Fruit fly (Drosophila melanogaster) whole organism, embryonic: ENCODE measurements around the gene CG33095.

Experiments
- Adf1 ChIP-seq: fragments of 200-800 bp; sonication (Bioruptor generic); IDR thresholded peaks from 2 replicates; pipeline ENCODE4 v1.3.6; 2022; ENCODE audit warnings: missing biosample characterization, missing genetic modification characterization
- Antp ChIP-seq: fragments of 200-800 bp; sonication (Bioruptor generic); optimal IDR thresholded peaks from 3 replicates; lab custom pipeline; 2016; ENCODE audit warnings: missing biosample characterization, missing genetic modification characterization
- Awh ChIP-seq: fragments of 200-800 bp; sonication (Bioruptor generic); IDR thresholded peaks from 2 replicates; pipeline ENCODE4, ENCODE4 v1.3.6; 2022; ENCODE audit warnings: missing biosample characterization, missing genetic modification characterization
- CG10366 ChIP-seq: fragments of 200-800 bp; sonication (Bioruptor generic); IDR thresholded peaks from 2 replicates; pipeline ENCODE4 v1.3.6; 2022; ENCODE audit warnings: missing biosample characterization, missing genetic modification characterization
- CG10959 ChIP-seq: fragments of 200-800 bp; sonication (Bioruptor generic); IDR thresholded peaks from 2 replicates; pipeline ENCODE4 v1.3.6; 2022; ENCODE audit warnings: missing biosample characterization, missing genetic modification characterization
- CG10979 ChIP-seq: fragments of 200-800 bp; sonication (Bioruptor generic); optimal IDR thresholded peaks from 2 replicates; lab custom pipeline; 2018; ENCODE audit warnings: missing biosample characterization, mild to moderate bottlenecking, missing genetic modification characterization, moderate library complexity
- CG11560 ChIP-seq: fragments of 200-800 bp; sonication (Bioruptor generic); IDR thresholded peaks from 3 replicates; pipeline ENCODE4 v1.3.6; 2022; ENCODE audit warnings: missing biosample characterization, missing genetic modification characterization
- CG12219 ChIP-seq: fragments of 200-800 bp; sonication (Bioruptor generic); optimal IDR thresholded peaks from 3 replicates; lab custom pipeline; 2018; ENCODE audit warnings: missing biosample characterization, mild to moderate bottlenecking, missing genetic modification characterization
- CG12744 ChIP-seq: fragments of 200-800 bp; sonication (Bioruptor generic); optimal IDR thresholded peaks from 2 replicates; lab custom pipeline; 2016; ENCODE audit warnings: missing biosample characterization, missing genetic modification characterization
- CG14965 ChIP-seq: fragments of 200-800 bp; sonication (Bioruptor generic); optimal IDR thresholded peaks from 2 replicates; lab custom pipeline; 2016; ENCODE audit warnings: missing biosample characterization, missing genetic modification characterization, borderline replicate concordance
- CG15601 ChIP-seq: fragments of 200-800 bp; sonication (Bioruptor generic); optimal IDR thresholded peaks from 3 replicates; lab custom pipeline; 2019; ENCODE audit warnings: missing biosample characterization, mild to moderate bottlenecking, missing genetic modification characterization, moderate library complexity
- CG17568 ChIP-seq: fragments of 200-800 bp; sonication (Bioruptor generic); optimal IDR thresholded peaks from 2 replicates; lab custom pipeline; 2018; ENCODE audit warnings: missing biosample characterization, mild to moderate bottlenecking, missing genetic modification characterization, moderate library complexity
- CG1792 ChIP-seq: fragments of 200-800 bp; sonication (Bioruptor generic); optimal IDR thresholded peaks from 2 replicates; lab custom pipeline; 2016; ENCODE audit warnings: missing biosample characterization, missing genetic modification characterization
- CG18262 ChIP-seq: fragments of 200-800 bp; optimal IDR thresholded peaks from 3 replicates; lab custom pipeline; 2019; ENCODE audit warnings: missing biosample characterization, mild to moderate bottlenecking, missing genetic modification characterization, moderate library complexity
- CG18619 ChIP-seq: fragments of 200-800 bp; sonication (Bioruptor generic); optimal IDR thresholded peaks from 3 replicates; lab custom pipeline; 2017; ENCODE audit warnings: missing biosample characterization, mild to moderate bottlenecking, missing genetic modification characterization
- CG2712 ChIP-seq: fragments of 200-800 bp; optimal IDR thresholded peaks from 3 replicates; lab custom pipeline; 2019; ENCODE audit warnings: missing biosample characterization, mild to moderate bottlenecking, missing genetic modification characterization, moderate library complexity
- CG34224 ChIP-seq: fragments of 200-800 bp; sonication (Bioruptor generic); IDR thresholded peaks from 3 replicates; pipeline ENCODE4 v1.3.6; 2022; ENCODE audit warnings: missing biosample characterization, missing genetic modification characterization; ENCODE audit not compliant: partially characterized antibody
- CG4282 ChIP-seq: fragments of 200-800 bp; sonication (Bioruptor generic); optimal IDR thresholded peaks from 2 replicates; lab custom pipeline; 2016; ENCODE audit warnings: missing biosample characterization, missing genetic modification characterization
- CG4424 ChIP-seq: fragments of 200-800 bp; sonication (Bioruptor generic); optimal IDR thresholded peaks from 3 replicates; lab custom pipeline; 2016; ENCODE audit warnings: missing biosample characterization, missing genetic modification characterization
- CrebB ChIP-seq: fragments of 200-800 bp; sonication (Bioruptor generic); optimal IDR thresholded peaks from 3 replicates; lab custom pipeline; 2018; ENCODE audit warnings: missing biosample characterization, mild to moderate bottlenecking, missing genetic modification characterization
- Hr78 ChIP-seq, 2 experiments: fragments of 200-800 bp in 1 of 2; fragments of >200 bp in 1 of 2; sonication (Bioruptor generic) in 1 of 2; optimal IDR thresholded peaks; 2 replicates each; lab custom pipeline; 2017 to 2019; ENCODE audit warnings: missing biosample characterization in 2 of 2, missing genetic modification characterization in 2 of 2, mild to moderate bottlenecking in 1 of 2, moderate library complexity in 1 of 2
- Mes4 ChIP-seq: fragments of 200-800 bp; sonication (Bioruptor generic); optimal IDR thresholded peaks from 2 replicates; lab custom pipeline; 2016; ENCODE audit warnings: missing biosample characterization, missing genetic modification characterization
- Mrtf ChIP-seq: fragments of 200-800 bp; sonication (Bioruptor generic); IDR thresholded peaks from 3 replicates; pipeline ENCODE4 v1.3.6; 2022; ENCODE audit warnings: missing biosample characterization, missing genetic modification characterization
- Neu2 ChIP-seq: fragments of 200-800 bp; sonication (Bioruptor generic); optimal IDR thresholded peaks from 3 replicates; lab custom pipeline; 2016; ENCODE audit warnings: missing biosample characterization, missing genetic modification characterization, borderline replicate concordance
- Oaz ChIP-seq: fragments of 200-800 bp; sonication (Bioruptor generic); IDR thresholded peaks from 2 replicates; pipeline ENCODE4 v1.3.6; 2022; ENCODE audit warnings: missing biosample characterization, missing genetic modification characterization
- Taf1 ChIP-seq: fragments of 200-800 bp; sonication (Bioruptor generic); IDR thresholded peaks from 2 replicates; pipeline ENCODE4 v1.3.6; 2022; ENCODE audit warnings: missing biosample characterization, missing genetic modification characterization
- abd-A ChIP-seq: fragments of 200-800 bp; sonication (Bioruptor generic); optimal IDR thresholded peaks from 3 replicates; lab custom pipeline; 2019; ENCODE audit warnings: missing biosample characterization, mild to moderate bottlenecking, missing genetic modification characterization, moderate library complexity
- aop ChIP-seq: fragments of 200-800 bp; sonication (Bioruptor generic); IDR thresholded peaks from 2 replicates; pipeline ENCODE4 v1.3.6; 2022; ENCODE audit warnings: missing biosample characterization, missing genetic modification characterization
- corto ChIP-seq: fragments of 200-800 bp; sonication (Bioruptor generic); optimal IDR thresholded peaks from 2 replicates; lab custom pipeline; 2016; ENCODE audit warnings: missing biosample characterization, mild to moderate bottlenecking, missing genetic modification characterization, moderate library complexity
- dati ChIP-seq: fragments of 200-800 bp; sonication (Bioruptor generic); IDR thresholded peaks from 2 replicates; pipeline ENCODE4 v1.3.6; 2022; ENCODE audit warnings: missing biosample characterization, missing genetic modification characterization
- dmrt11E ChIP-seq: fragments of 200-800 bp; sonication (Bioruptor generic); optimal IDR thresholded peaks from 3 replicates; lab custom pipeline; 2018; ENCODE audit warnings: missing biosample characterization, mild to moderate bottlenecking, missing genetic modification characterization, moderate library complexity
- dysf ChIP-seq: fragments of 200-800 bp; sonication (Bioruptor generic); IDR thresholded peaks from 3 replicates; pipeline ENCODE4 v1.3.6; 2022; ENCODE audit warnings: missing biosample characterization, missing genetic modification characterization
- eyg ChIP-seq: fragments of 200-800 bp; sonication (Bioruptor generic); optimal IDR thresholded peaks from 3 replicates; lab custom pipeline; 2016; ENCODE audit warnings: missing biosample characterization, missing genetic modification characterization
- ftz-f1 ChIP-seq: fragments of 200-800 bp; sonication (Bioruptor generic); optimal IDR thresholded peaks from 2 replicates; lab custom pipeline; 2016; ENCODE audit warnings: missing biosample characterization, missing genetic modification characterization
- gem ChIP-seq: fragments of 200-800 bp; sonication (Bioruptor generic); optimal IDR thresholded peaks from 2 replicates; lab custom pipeline; 2019; ENCODE audit warnings: missing biosample characterization, mild to moderate bottlenecking, missing genetic modification characterization, moderate library complexity
- her ChIP-seq: fragments of 200-800 bp; sonication (Bioruptor generic); optimal IDR thresholded peaks from 2 replicates; lab custom pipeline; 2016; ENCODE audit warnings: missing biosample characterization, missing genetic modification characterization
- hkb ChIP-seq, 2 experiments: fragments of 200-800 bp in 1 of 2; fragments of >200 bp in 1 of 2; sonication (Bioruptor generic) in 1 of 2; IDR thresholded peaks in 1 of 2; optimal IDR thresholded peaks in 1 of 2; 2 replicates each; pipeline versions ENCODE4 v1.3.6 to Lab custom; 2017 to 2022; ENCODE audit warnings: missing biosample characterization in 1 of 2, missing genetic modification characterization in 1 of 2
- insv ChIP-seq, 2 experiments: fragments of 200-800 bp; sonication (Bioruptor generic); optimal IDR thresholded peaks; 3 replicates each; lab custom pipeline; 2016 to 2018; ENCODE audit warnings: missing biosample characterization in 2 of 2, missing genetic modification characterization in 2 of 2
- inv ChIP-seq: fragments of 200-800 bp; sonication (Bioruptor generic); IDR thresholded peaks from 2 replicates; pipeline ENCODE4 v1.3.6; 2022; ENCODE audit warnings: missing biosample characterization, missing genetic modification characterization; ENCODE audit not compliant: partially characterized antibody
- nerfin-1 ChIP-seq: fragments of 200-800 bp; sonication (Bioruptor generic); optimal IDR thresholded peaks from 3 replicates; lab custom pipeline; 2019; ENCODE audit warnings: missing biosample characterization, mild to moderate bottlenecking, missing genetic modification characterization, moderate library complexity
- org-1 ChIP-seq: fragments of 200-800 bp; sonication (Bioruptor generic); optimal IDR thresholded peaks from 2 replicates; lab custom pipeline; 2017; ENCODE audit warnings: missing biosample characterization, missing genetic modification characterization
- pb ChIP-seq: fragments of 200-800 bp; sonication (Bioruptor generic); optimal IDR thresholded peaks from 3 replicates; lab custom pipeline; 2016; ENCODE audit warnings: missing biosample characterization, missing genetic modification characterization
- rib ChIP-seq: fragments of 200-800 bp; sonication (Bioruptor generic); IDR thresholded peaks from 2 replicates; pipeline ENCODE4 v1.3.6; 2022; ENCODE audit warnings: missing biosample characterization, missing genetic modification characterization
- sd ChIP-seq: fragments of 200-800 bp; sonication (Bioruptor generic); optimal IDR thresholded peaks from 3 replicates; lab custom pipeline; 2018; ENCODE audit warnings: missing biosample characterization, mild to moderate bottlenecking, missing genetic modification characterization, moderate library complexity
- sens-2 ChIP-seq: fragments of 200-800 bp; sonication (Bioruptor generic); IDR thresholded peaks from 2 replicates; pipeline ENCODE4 v1.3.6; 2022; ENCODE audit warnings: missing biosample characterization, missing genetic modification characterization
- slp2 ChIP-seq: fragments of 200-800 bp; sonication (Bioruptor generic); optimal IDR thresholded peaks from 2 replicates; lab custom pipeline; 2016; ENCODE audit warnings: missing biosample characterization, missing genetic modification characterization
- sr ChIP-seq: fragments of 200-800 bp; sonication (Bioruptor generic); IDR thresholded peaks from 3 replicates; pipeline ENCODE4 v1.3.6; 2022; ENCODE audit warnings: missing biosample characterization, missing genetic modification characterization
- toy ChIP-seq: fragments of 200-800 bp; sonication (Bioruptor generic); IDR thresholded peaks from 2 replicates; pipeline ENCODE4 v1.3.6; 2022; ENCODE audit warnings: missing biosample characterization, missing genetic modification characterization
- ttk ChIP-seq: fragments of 200-800 bp; sonication (Bioruptor generic); IDR thresholded peaks from 2 replicates; pipeline ENCODE4 v2.1.2; 2022; ENCODE audit warnings: missing biosample characterization, missing genetic modification characterization
- usp ChIP-seq: fragments of >200 bp; optimal IDR thresholded peaks from 2 replicates; lab custom pipeline; 2017; ENCODE audit warnings: missing biosample characterization, missing genetic modification characterization

Gene CG33095

DNA sequence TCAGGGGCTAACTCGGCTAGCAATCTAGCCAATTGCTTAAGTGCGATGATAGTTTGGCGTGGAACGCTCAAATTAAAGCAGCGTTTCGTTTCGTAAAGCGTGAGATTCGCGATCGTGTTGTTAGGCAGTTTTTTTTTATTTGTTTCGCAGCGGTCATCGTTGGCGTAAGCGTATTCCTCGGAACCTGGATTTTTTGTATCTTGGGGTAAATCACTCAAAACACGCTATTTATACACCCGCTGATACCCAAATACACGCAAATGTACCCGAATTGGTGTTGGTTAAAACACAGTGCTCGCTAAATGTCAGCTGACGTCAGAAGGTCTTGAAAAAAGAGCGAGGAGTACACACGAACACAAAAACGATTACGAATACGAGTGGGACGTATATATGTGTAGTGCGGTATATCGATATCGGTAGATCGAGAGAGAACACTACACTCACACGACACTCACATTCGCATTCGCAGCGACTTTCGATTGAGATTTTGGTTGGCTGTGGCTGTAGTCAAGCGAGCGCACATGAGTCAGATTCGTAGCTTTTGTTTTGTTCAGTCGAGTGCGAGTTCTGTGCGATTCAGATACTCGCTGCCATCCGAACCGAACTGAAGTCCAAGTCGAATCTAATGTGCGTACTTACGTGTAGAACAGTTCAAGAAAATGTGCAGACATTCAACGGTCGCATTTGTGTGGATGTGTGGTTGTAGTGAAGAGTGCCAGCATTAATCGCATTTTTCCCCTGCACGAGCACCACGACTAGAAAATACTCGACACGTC lies 47.5 kb upstream of the CG33095 start (continued):
- no peak for TF ChIP-seq aop (GFP tag; lab: Robert Waterston, UW)
- no peak for TF ChIP-seq hkb (optimal IDR thresholded peaks at IDR 0.05; lab: Kevin White, UChicago)
- TF ChIP-seq hkb (GFP tag; IDR thresholded peaks at IDR 0.05; lab: Robert Waterston, UW): no peak
- peak; percentile 80 for TF ChIP-seq abd-A (tag; lab: Kevin White, UChicago)
- no peak for TF ChIP-seq inv (GFP tag; lab: Robert Waterston, UW)
- TF ChIP-seq Mrtf (GFP tag; lab: Robert Waterston, UW): no peak
- no peak for TF ChIP-seq Oaz (GFP tag; lab: Robert Waterston, UW)
- no peak for TF ChIP-seq CG14965
- no peak for TF ChIP-seq ttk (GFP tag; lab: Robert Waterston, UW)
- peak; percentile 58 for TF ChIP-seq sd
- no peak for TF ChIP-seq Neu2
- TF ChIP-seq Awh (GFP tag; lab: Robert Waterston, UW): no peak
- TF ChIP-seq pb (GFP tag; lab: Kevin White, UChicago): no peak
- TF ChIP-seq CrebB (tag; lab: Kevin White, UChicago): peak; percentile 39
- no peak for TF ChIP-seq org-1 (GFP tag; lab: Kevin White, UChicago)
- no peak for TF ChIP-seq CG1792 (GFP tag; lab: Kevin White, UChicago)
- no peak for TF ChIP-seq Antp
- TF ChIP-seq CG11560 (tag; lab: Robert Waterston, UW): no peak
- TF ChIP-seq gem (tag; lab: Kevin White, UChicago): no peak
- no peak for TF ChIP-seq CG2712 (tag; lab: Kevin White, UChicago)
- peak; percentile 58 for TF ChIP-seq corto
- no peak for TF ChIP-seq CG10959
- no peak for TF ChIP-seq dati (GFP tag; lab: Robert Waterston, UW)
- TF ChIP-seq CG10979 (tag; lab: Kevin White, UChicago): no peak
- TF ChIP-seq sr: no peak
- peak; percentile 15 for TF ChIP-seq her (GFP tag; lab: Kevin White, UChicago)
- TF ChIP-seq CG17568: no peak
- no peak for TF ChIP-seq Hr78 (GFP tag; optimal IDR thresholded peaks at IDR 0.05; lab: Kevin White, UChicago)
- no peak for TF ChIP-seq usp
- TF ChIP-seq nerfin-1 (tag; lab: Kevin White, UChicago): no peak
- TF ChIP-seq Taf1: no peak
- peak; percentile 46 for TF ChIP-seq ftz-f1 (GFP tag; lab: Kevin White, UChicago)
- no peak for TF ChIP-seq Mes4 (GFP tag; lab: Kevin White, UChicago)
- no peak for TF ChIP-seq slp2 (GFP tag; lab: Kevin White, UChicago)
- no peak for TF ChIP-seq dmrt11E (tag; lab: Kevin White, UChicago)
- TF ChIP-seq rib (GFP tag; lab: Robert Waterston, UW): no peak
- TF ChIP-seq Adf1 (GFP tag; lab: Robert Waterston, UW): no peak
- no peak for TF ChIP-seq CG18619
- TF ChIP-seq CG15601 (tag; lab: Kevin White, UChicago): peak; percentile 24
- TF ChIP-seq dysf (GFP tag; lab: Robert Waterston, UW): no peak
- TF ChIP-seq CG4424 (GFP tag; lab: Kevin White, UChicago): no peak
- TF ChIP-seq CG34224 (GFP tag; lab: Robert Waterston, UW): no peak
- TF ChIP-seq eyg (GFP tag; lab: Kevin White, UChicago): no peak
- peak in 1 of 2 experiments; percentile 5 for TF ChIP-seq insv (GFP tag; optimal IDR thresholded peaks at IDR 0.05; lab: Kevin White, UChicago)
- TF ChIP-seq sens-2 (GFP tag; lab: Robert Waterston, UW): no peak
- TF ChIP-seq CG10366 (GFP tag; lab: Robert Waterston, UW): no peak
- peak; percentile 18 for TF ChIP-seq CG18262 (tag; lab: Kevin White, UChicago)
- TF ChIP-seq CG4282 (GFP tag; lab: Kevin White, UChicago): no peak
- TF ChIP-seq toy: no peak
- TF ChIP-seq CG12744 (GFP tag; lab: Kevin White, UChicago): no peak
- TF ChIP-seq CG12219 (GFP tag; lab: Kevin White, UChicago): peak; percentile 8
